Worm (Caenorhabditis elegans): ENCODE measurements around the gene Y69A2AR.31.

Y69A2AR.31 gene

DNA sequence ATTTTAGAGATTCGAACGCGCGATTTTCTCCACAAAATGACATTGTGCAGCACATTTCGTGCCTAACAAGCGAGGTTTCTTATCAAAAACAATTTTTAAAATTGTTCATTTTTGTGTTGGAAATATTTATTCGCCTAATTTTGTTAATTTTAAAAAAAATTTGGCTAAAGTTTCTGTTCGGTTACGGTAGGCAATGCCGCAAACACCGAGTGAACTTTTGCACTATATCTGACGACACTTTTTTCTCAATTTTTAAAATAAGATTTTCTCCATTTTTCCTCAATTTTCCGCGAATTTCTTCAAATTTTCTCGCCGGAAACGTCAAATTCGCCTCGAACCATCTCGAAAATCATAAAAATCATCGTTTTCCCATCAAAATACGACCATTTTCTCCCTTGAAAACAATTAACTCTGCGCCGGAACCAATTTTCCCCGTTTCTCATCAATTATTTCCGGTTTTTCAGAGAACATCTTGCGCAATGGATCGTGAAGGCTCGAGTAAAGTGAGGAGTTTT lies 2.8 kb upstream of the Y69A2AR.31 start, which contains the start of gene Y69A2AR.1:
Gene Y69A2AR.1, plus strand, starts transcription at position 465 of the 515 bp plus-strand sequence.
- TF ChIP-seq lsy-2 (tag; optimal IDR thresholded peaks at IDR 0.05), result peak; percentile 93
- TF ChIP-seq M03D4.4 (tag; optimal IDR thresholded peaks at IDR 0.05), result no peak
- peak; percentile 2 for TF ChIP-seq ces-1 (GFP tag; optimal IDR thresholded peaks at IDR 0.05)

DNA sequence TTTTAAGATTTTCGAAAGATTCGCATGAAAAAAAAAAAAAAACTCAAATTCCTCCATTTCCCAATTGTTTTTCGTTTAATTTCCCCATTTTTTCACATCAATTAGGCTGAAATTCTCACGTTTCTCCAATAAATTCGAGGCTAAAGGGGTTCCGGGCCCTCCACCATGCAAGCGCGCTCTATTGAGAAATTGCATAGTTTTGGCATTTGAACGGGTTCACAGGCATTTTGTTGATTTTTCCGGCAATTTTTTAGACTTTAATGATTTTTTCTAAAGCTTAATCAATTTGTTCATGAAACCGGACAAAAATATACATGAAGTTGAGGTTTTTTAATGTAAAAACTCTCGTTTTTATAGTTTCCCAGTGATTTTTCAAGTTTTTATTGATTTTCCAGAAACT lies 2.3 kb upstream of the Y69A2AR.31 start:
- no peak for TF ChIP-seq mab-5 (tag; optimal IDR thresholded peaks at IDR 0.05)
- peak; percentile 58 for TF ChIP-seq mep-1 (tag; optimal IDR thresholded peaks at IDR 0.05)

DNA sequence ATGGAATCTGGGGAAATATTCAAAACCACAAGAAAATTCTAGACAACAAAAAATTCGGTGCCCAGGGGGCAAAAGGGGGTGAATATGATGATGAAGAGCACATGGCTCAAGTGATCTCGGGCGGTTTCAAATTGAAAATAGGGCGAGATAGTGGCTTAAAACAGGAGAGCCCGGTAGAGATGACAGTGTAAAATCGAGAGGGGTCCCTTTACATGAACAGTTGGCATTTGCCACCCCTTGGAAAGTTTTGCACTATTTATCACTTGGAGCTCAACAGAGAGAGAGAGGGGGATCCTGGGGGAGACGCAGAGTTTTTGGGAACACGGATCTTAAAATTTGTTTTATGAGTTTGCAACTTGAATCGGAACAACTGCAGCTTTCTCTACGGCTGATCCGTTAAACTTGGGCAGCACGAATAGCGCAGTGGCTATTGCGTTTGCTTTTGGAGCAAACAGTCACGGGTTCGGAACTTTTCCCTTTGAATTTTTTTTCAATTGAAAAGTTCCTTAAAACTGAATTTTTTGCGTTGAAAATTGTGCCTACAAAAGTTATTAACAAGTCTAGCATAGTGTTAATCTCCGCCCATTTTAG lies 1.7 kb upstream of the Y69A2AR.31 start:
- TF ChIP-seq unc-62 (GFP tag; optimal IDR thresholded peaks at IDR 0.05) (peak; percentile 38), unc-120 (tag; optimal IDR thresholded peaks at IDR 0.05; ENCODE audit: poor library complexity, severe bottlenecking) (peak; percentile 84), hlh-1 (tag; optimal IDR thresholded peaks at IDR 0.05) (peak; percentile 97), sem-2 (GFP tag; optimal IDR thresholded peaks at IDR 0.05) (no peak), ham-2 (GFP tag; optimal IDR thresholded peaks at IDR 0.05) (no peak), ceh-43 (GFP tag; optimal IDR thresholded peaks at IDR 0.05) (no peak), ceh-83 (GFP tag; optimal IDR thresholded peaks at IDR 0.05) (no peak), unc-39 (tag; optimal IDR thresholded peaks at IDR 0.05) (no peak), elt-1 (tag; optimal IDR thresholded peaks at IDR 0.05; ENCODE audit: borderline replicate concordance, insufficient read depth) (no peak), blmp-1 (tag; optimal IDR thresholded peaks at IDR 0.05) (no peak)

DNA sequence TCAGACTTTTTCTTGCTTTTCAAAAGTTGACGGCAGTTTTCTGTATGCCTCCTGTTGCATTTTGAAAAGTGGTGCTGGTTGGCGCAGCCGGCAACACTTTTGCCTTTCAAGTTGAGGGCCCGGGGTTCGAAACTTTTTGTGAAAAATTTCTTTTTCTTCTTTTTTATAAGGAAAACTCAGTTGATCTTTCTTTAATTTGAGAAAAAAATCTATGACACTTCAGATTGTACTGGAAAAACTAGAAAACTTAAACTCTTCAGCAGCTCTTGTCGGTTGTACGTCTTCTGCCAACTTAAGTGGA lies 1.0 kb upstream of the Y69A2AR.31 start:
- no peak for TF ChIP-seq elt-3 (tag; optimal IDR thresholded peaks at IDR 0.05)
- no peak for TF ChIP-seq nhr-2 (tag; optimal IDR thresholded peaks at IDR 0.05)
- TF ChIP-seq ceh-43 (GFP tag; optimal IDR thresholded peaks at IDR 0.05), result no peak
- TF ChIP-seq elt-1 (tag; optimal IDR thresholded peaks at IDR 0.05; ENCODE audit: borderline replicate concordance, insufficient read depth), result no peak
- no peak for TF ChIP-seq hlh-1 (tag; optimal IDR thresholded peaks at IDR 0.05)
- TF ChIP-seq unc-62 (GFP tag; optimal IDR thresholded peaks at IDR 0.05), result no peak
- no peak for TF ChIP-seq ham-2 (GFP tag; optimal IDR thresholded peaks at IDR 0.05)
- TF ChIP-seq ces-1 (GFP tag; optimal IDR thresholded peaks at IDR 0.05), result no peak
- no peak for TF ChIP-seq cnd-1 (tag; optimal IDR thresholded peaks at IDR 0.05)
- no peak for TF ChIP-seq blmp-1 (tag; optimal IDR thresholded peaks at IDR 0.05)

DNA sequence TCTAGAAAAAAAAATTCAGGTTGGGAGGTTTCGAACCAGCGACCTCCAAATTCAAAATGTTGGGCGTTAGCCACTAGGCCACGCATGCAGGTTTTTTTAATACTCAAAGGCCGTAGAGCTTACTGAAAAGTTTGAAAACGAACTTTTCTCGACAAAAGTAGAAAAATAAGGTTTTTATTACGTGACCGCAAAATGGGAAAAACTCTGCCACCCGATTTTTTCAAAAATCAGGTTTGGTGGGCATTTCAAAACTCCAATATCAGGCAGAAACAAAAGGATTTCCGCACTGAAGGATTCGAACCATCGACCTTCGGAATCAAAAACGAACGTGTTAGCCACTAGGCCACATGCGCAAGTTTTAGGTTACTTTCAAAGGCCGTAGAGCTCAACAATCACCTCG lies 5.1 kb downstream of the Y69A2AR.31 start:
- TF ChIP-seq unc-120 (tag; optimal IDR thresholded peaks at IDR 0.05; ENCODE audit: poor library complexity, severe bottlenecking), result no peak
- TF ChIP-seq mab-5 (tag; optimal IDR thresholded peaks at IDR 0.05), result no peak
- TF ChIP-seq unc-62 (GFP tag; optimal IDR thresholded peaks at IDR 0.05), result no peak
- no peak for TF ChIP-seq flh-1 (GFP tag; optimal IDR thresholded peaks at IDR 0.05)
- no peak for TF ChIP-seq nhr-76 (tag; optimal IDR thresholded peaks at IDR 0.05)
- no peak for TF ChIP-seq ceh-43 (GFP tag; optimal IDR thresholded peaks at IDR 0.05)
- TF ChIP-seq nhr-28 (tag; optimal IDR thresholded peaks at IDR 0.05), result no peak
- no peak for TF ChIP-seq tbx-8 (GFP tag; optimal IDR thresholded peaks at IDR 0.05)
- no peak for TF ChIP-seq cnd-1 (tag; optimal IDR thresholded peaks at IDR 0.05)
- no peak for TF ChIP-seq unc-39 (tag; optimal IDR thresholded peaks at IDR 0.05)
- TF ChIP-seq ces-1 (GFP tag; optimal IDR thresholded peaks at IDR 0.05), result no peak
- TF ChIP-seq lin-13 (tag; optimal IDR thresholded peaks at IDR 0.05), result no peak
- TF ChIP-seq ham-2 (GFP tag; optimal IDR thresholded peaks at IDR 0.05), result no peak
- no peak for TF ChIP-seq lsy-2 (tag; optimal IDR thresholded peaks at IDR 0.05)
- no peak for TF ChIP-seq sptf-1 (tag; optimal IDR thresholded peaks at IDR 0.05)
- TF ChIP-seq sem-2 (GFP tag; optimal IDR thresholded peaks at IDR 0.05), result no peak
- no peak for TF ChIP-seq lin-32 (GFP tag; optimal IDR thresholded peaks at IDR 0.05)
- TF ChIP-seq bed-3 (GFP tag; optimal IDR thresholded peaks at IDR 0.05), result no peak
- TF ChIP-seq mls-2 (tag; optimal IDR thresholded peaks at IDR 0.05), result no peak
- TF ChIP-seq drap-1 (GFP tag; optimal IDR thresholded peaks at IDR 0.05), result no peak

DNA sequence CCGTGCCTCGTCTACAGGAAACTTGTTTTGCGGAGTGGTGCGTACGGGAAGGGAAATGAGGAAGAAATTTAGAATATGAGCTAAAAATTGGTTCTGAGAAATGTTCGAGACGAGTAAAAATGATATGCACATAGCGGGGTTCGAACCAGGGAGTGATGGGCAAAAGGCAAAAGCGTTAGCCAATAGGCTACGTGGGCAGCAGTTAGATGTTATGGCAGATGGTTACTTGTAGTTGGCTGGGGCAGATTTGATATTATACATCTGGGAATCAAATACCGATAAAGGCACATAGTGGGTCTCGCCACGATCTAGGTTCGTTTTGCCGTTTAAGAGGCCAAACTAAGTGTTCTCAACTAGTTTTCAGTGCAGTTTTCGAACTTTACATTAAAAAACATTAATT lies 6.5 kb downstream of the Y69A2AR.31 start:
- TF ChIP-seq ham-2 (GFP tag; optimal IDR thresholded peaks at IDR 0.05) (peak; percentile 11), blmp-1 (tag; optimal IDR thresholded peaks at IDR 0.05) (no peak), sem-2 (GFP tag; optimal IDR thresholded peaks at IDR 0.05) (peak; percentile 56), zip-8 (tag; optimal IDR thresholded peaks at IDR 0.05) (no peak), M03D4.4 (tag; optimal IDR thresholded peaks at IDR 0.05) (peak; percentile 34), unc-120 (tag; optimal IDR thresholded peaks at IDR 0.05; ENCODE audit: poor library complexity, severe bottlenecking) (no peak), ztf-11 (tag; optimal IDR thresholded peaks at IDR 0.05) (no peak), ceh-83 (GFP tag; optimal IDR thresholded peaks at IDR 0.05) (peak; percentile 82)
